Worm (Caenorhabditis elegans) whole organism, L4 larva: ENCODE results near the gene F58B4.5.

Source experiments
- F49E8.2 ChIP-seq: sonication (generic microtip); optimal IDR thresholded peaks from 2 replicates; lab custom pipeline; 2016; ENCODE audit warnings: missing compliant biosample characterization, mild to moderate bottlenecking, missing genetic modification characterization, borderline replicate concordance
- R02D3.7 ChIP-seq: fragments of 150-350 bp; sonication (generic microtip); optimal IDR thresholded peaks from 3 replicates; lab custom pipeline; 2014; ENCODE audit warnings: missing biosample characterization, missing genetic modification characterization
- T20F7.1 ChIP-seq: fragments of 200-800 bp; sonication (Bioruptor generic); optimal IDR thresholded peaks from 2 replicates; lab custom pipeline; 2018; ENCODE audit warnings: mild to moderate bottlenecking, missing genetic modification characterization, missing compliant biosample characterization
- Y75B8A.6 ChIP-seq: fragments of 200-800 bp; sonication (Bioruptor generic); IDR thresholded peaks from 2 replicates; pipeline ENCODE4 v1.3.6; 2022; ENCODE audit warnings: missing genetic modification reagents, missing genetic modification characterization, missing compliant biosample characterization
- aha-1 ChIP-seq: fragments of 150-350 bp; peaks from one replicate; lab custom pipeline; 2014; ENCODE audit warnings: missing biosample characterization, missing genetic modification characterization
- ama-1 ChIP-seq: fragments of 150-350 bp; optimal IDR thresholded peaks from 2 replicates; lab custom pipeline; 2014; ENCODE audit warnings: inconsistent platforms, mixed read lengths
- ceh-28 ChIP-seq: fragments of 150-350 bp; optimal IDR thresholded peaks from 2 replicates; lab custom pipeline; 2014; ENCODE audit warnings: missing biosample characterization, missing genetic modification reagents, missing genetic modification characterization
- ceh-32 ChIP-seq: sonication (generic microtip); optimal IDR thresholded peaks from 2 replicates; lab custom pipeline; 2016; ENCODE audit warnings: mild to moderate bottlenecking, missing genetic modification characterization, missing compliant biosample characterization; ENCODE audit not compliant: poor library complexity
- cey-2 ChIP-seq: sonication (generic microtip); optimal IDR thresholded peaks from 3 replicates; lab custom pipeline; 2017; ENCODE audit warnings: missing genetic modification characterization, mild to moderate bottlenecking, missing compliant biosample characterization, antibody characterized with exemption, borderline replicate concordance; ENCODE audit not compliant: insufficient read depth
- daf-12 ChIP-seq: fragments of 150-350 bp; optimal IDR thresholded peaks from 2 replicates; lab custom pipeline; 2014; ENCODE audit warnings: missing biosample characterization, missing genetic modification reagents, missing genetic modification characterization
- daf-16 ChIP-seq, 3 experiments: sonication (generic microtip); optimal IDR thresholded peaks; 2 replicates each; lab custom pipeline; 2016 to 2017; ENCODE audit warnings: missing genetic modification characterization in 3 of 3, missing genetic modification reagents in 3 of 3, mild to moderate bottlenecking in 2 of 3, missing compliant biosample characterization in 2 of 3, missing biosample characterization in 1 of 3, moderate library complexity in 1 of 3
- dmd-6 ChIP-seq: fragments of 200-800 bp; sonication (Bioruptor generic); IDR thresholded peaks from 2 replicates; pipeline ENCODE4 v1.3.6; 2022; ENCODE audit warnings: missing genetic modification reagents, missing genetic modification characterization, missing compliant biosample characterization
- dmd-8 ChIP-seq: fragments of 200-800 bp; sonication (Bioruptor generic); IDR thresholded peaks from 2 replicates; pipeline ENCODE4 v1.3.6; 2022; ENCODE audit warnings: missing genetic modification characterization, missing compliant biosample characterization
- dmd-9 ChIP-seq: fragments of 200-800 bp; sonication (Bioruptor generic); IDR thresholded peaks from 2 replicates; pipeline ENCODE4 v1.3.6; 2022; ENCODE audit warnings: missing genetic modification reagents, missing genetic modification characterization, missing compliant biosample characterization
- dpl-1 ChIP-seq: fragments of 150-350 bp; optimal IDR thresholded peaks from 2 replicates; lab custom pipeline; 2014; ENCODE audit warnings: missing biosample characterization, missing genetic modification reagents, missing genetic modification characterization
- dve-1 ChIP-seq: sonication (generic microtip); optimal IDR thresholded peaks from 2 replicates; lab custom pipeline; 2017; ENCODE audit warnings: antibody characterized with exemption, mild to moderate bottlenecking, missing genetic modification characterization, missing compliant biosample characterization; ENCODE audit not compliant: insufficient read depth
- fos-1 ChIP-seq: fragments of 150-350 bp; optimal IDR thresholded peaks from 2 replicates; lab custom pipeline; 2014; ENCODE audit warnings: missing biosample characterization, missing genetic modification characterization
- gei-8 ChIP-seq: fragments of 200-800 bp; sonication (Bioruptor generic); optimal IDR thresholded peaks from 2 replicates; lab custom pipeline; 2018; ENCODE audit warnings: mild to moderate bottlenecking, missing genetic modification characterization, missing compliant biosample characterization
- hif-1 ChIP-seq, 2 experiments: sonication (generic microtip); optimal IDR thresholded peaks; 2 replicates each; lab custom pipeline; 2016 to 2017; ENCODE audit warnings: missing compliant biosample characterization in 2 of 2, missing genetic modification characterization in 2 of 2, missing genetic modification reagents in 2 of 2, missing genotype in 2 of 2, mild to moderate bottlenecking in 1 of 2
- hlh-11 ChIP-seq: fragments of 200-800 bp; sonication (Bioruptor generic); optimal IDR thresholded peaks from 2 replicates; lab custom pipeline; 2018; ENCODE audit warnings: mild to moderate bottlenecking, missing genetic modification characterization, missing compliant biosample characterization
- lim-7 ChIP-seq: fragments of 200-800 bp; sonication (Bioruptor generic); IDR thresholded peaks from 2 replicates; pipeline ENCODE4 v1.3.6; 2022; ENCODE audit warnings: missing genetic modification characterization, missing compliant biosample characterization
- lin-15B ChIP-seq: fragments of 150-350 bp; sonication (generic microtip); optimal IDR thresholded peaks from 3 replicates; lab custom pipeline; 2014; ENCODE audit warnings: missing biosample characterization, missing genetic modification characterization
- lin-38 ChIP-seq: fragments of 200-800 bp; sonication (Bioruptor generic); IDR thresholded peaks from 2 replicates; pipeline ENCODE4 v1.3.6; 2022; ENCODE audit warnings: missing genetic modification reagents, missing genetic modification characterization, missing compliant biosample characterization
- lir-3 ChIP-seq: sonication (generic microtip); optimal IDR thresholded peaks from 2 replicates; lab custom pipeline; 2016; ENCODE audit warnings: mild to moderate bottlenecking, missing genetic modification characterization, missing compliant biosample characterization
- lsy-2 ChIP-seq, 2 experiments: fragments of 150-350 bp in 1 of 2; sonication (generic microtip) in 1 of 2; optimal IDR thresholded peaks; 2 replicates each; lab custom pipeline; 2014 to 2017; ENCODE audit warnings: missing biosample characterization in 2 of 2, missing genetic modification characterization in 2 of 2
- madf-5 ChIP-seq, 2 experiments: fragments of 200-800 bp; sonication (Bioruptor generic); IDR thresholded peaks; 2 replicates each; pipeline ENCODE4 v1.3.6; 2022; ENCODE audit warnings: missing compliant biosample characterization in 2 of 2, missing genetic modification characterization in 2 of 2
- madf-9 ChIP-seq: fragments of 200-800 bp; sonication (Bioruptor generic); conservative IDR thresholded peaks from 2 replicates; pipeline ENCODE4 v1.3.6; 2022; ENCODE audit warnings: missing genetic modification reagents, missing genetic modification characterization, missing compliant biosample characterization
- mdt-29 ChIP-seq: fragments of 200-800 bp; sonication (Bioruptor generic); IDR thresholded peaks from 2 replicates; pipeline ENCODE4 v1.3.6; 2022; ENCODE audit warnings: missing genetic modification reagents, missing genetic modification characterization, missing compliant biosample characterization
- mep-1 ChIP-seq: fragments of 150-350 bp; sonication (generic microtip); optimal IDR thresholded peaks from 3 replicates; lab custom pipeline; 2014; ENCODE audit warnings: missing biosample characterization, missing genetic modification characterization
- mes-2 ChIP-seq: sonication (generic microtip); optimal IDR thresholded peaks from 2 replicates; lab custom pipeline; 2016; ENCODE audit warnings: missing genotype, mild to moderate bottlenecking, missing genetic modification characterization, missing compliant biosample characterization; ENCODE audit not compliant: poor library complexity, severe bottlenecking
- nhr-10 ChIP-seq: fragments of 150-350 bp; optimal IDR thresholded peaks from 2 replicates; lab custom pipeline; 2014; ENCODE audit warnings: missing biosample characterization, missing genetic modification characterization
- nhr-11 ChIP-seq: fragments of 150-350 bp; optimal IDR thresholded peaks from 2 replicates; lab custom pipeline; 2014; ENCODE audit warnings: missing biosample characterization, missing genetic modification characterization
- nhr-25 ChIP-seq: sonication (generic microtip); optimal IDR thresholded peaks from 2 replicates; lab custom pipeline; 2017; ENCODE audit warnings: missing genetic modification characterization, mild to moderate bottlenecking, missing compliant biosample characterization, antibody characterized with exemption, moderate library complexity, borderline replicate concordance; ENCODE audit not compliant: insufficient read depth
- nhr-48 ChIP-seq: sonication (generic microtip); optimal IDR thresholded peaks from 2 replicates; lab custom pipeline; 2016; ENCODE audit warnings: mild to moderate bottlenecking, missing genetic modification characterization, missing compliant biosample characterization
- nhr-77 ChIP-seq: fragments of 150-350 bp; optimal IDR thresholded peaks from 2 replicates; lab custom pipeline; 2014; ENCODE audit warnings: missing biosample characterization, missing genetic modification characterization
- php-3 ChIP-seq: fragments of 200-800 bp; sonication (Bioruptor generic); IDR thresholded peaks from 2 replicates; pipeline ENCODE4 v1.3.6; 2022; ENCODE audit warnings: missing genetic modification reagents, missing genetic modification characterization, missing compliant biosample characterization
- rbr-2 ChIP-seq: sonication (generic microtip); optimal IDR thresholded peaks from 2 replicates; lab custom pipeline; 2016; ENCODE audit warnings: missing genotype, missing genetic modification characterization, missing compliant biosample characterization
- saeg-2 ChIP-seq: fragments of 200-800 bp; sonication (Bioruptor generic); IDR thresholded peaks from 2 replicates; pipeline ENCODE4 v1.3.6; 2022; ENCODE audit warnings: missing genetic modification reagents, missing genetic modification characterization, missing compliant biosample characterization
- sdz-12 ChIP-seq: fragments of 200-800 bp; sonication (Bioruptor generic); optimal IDR thresholded peaks from 2 replicates; lab custom pipeline; 2018; ENCODE audit warnings: mild to moderate bottlenecking, missing genetic modification characterization, missing compliant biosample characterization
- tag-97 ChIP-seq: fragments of 200-800 bp; sonication (Bioruptor generic); IDR thresholded peaks from 2 replicates; pipeline ENCODE4 v1.3.6; 2022; ENCODE audit warnings: missing genetic modification characterization, missing compliant biosample characterization
- tra-1 ChIP-seq: fragments of 200-800 bp; sonication (Bioruptor generic); IDR thresholded peaks from 2 replicates; pipeline ENCODE4 v1.3.6; 2022; ENCODE audit warnings: missing genetic modification reagents, missing genetic modification characterization, missing compliant biosample characterization
- unc-62 ChIP-seq, 3 experiments: fragments of 150-350 bp in 1 of 3; sonication (generic microtip); optimal IDR thresholded peaks in 2 of 3; peaks in 1 of 3; 1 replicate in 1 of 3; 2 replicates in 2 of 3; lab custom pipeline; 2014 to 2017; ENCODE audit warnings: missing biosample characterization in 3 of 3, missing genetic modification characterization in 3 of 3, missing genetic modification reagents in 3 of 3, missing genotype in 1 of 3
- zfp-2 ChIP-seq: sonication (generic microtip); optimal IDR thresholded peaks from 2 replicates; lab custom pipeline; 2016; ENCODE audit warnings: mild to moderate bottlenecking, missing genetic modification characterization, missing compliant biosample characterization
- zfp-3 ChIP-seq: fragments of 200-800 bp; sonication (Bioruptor generic); conservative IDR thresholded peaks from 2 replicates; pipeline ENCODE4 v1.3.6; 2022; ENCODE audit warnings: missing genetic modification reagents, missing genetic modification characterization, missing compliant biosample characterization
- ztf-11 ChIP-seq: fragments of 150-350 bp; optimal IDR thresholded peaks from 2 replicates; lab custom pipeline; 2014; ENCODE audit warnings: missing biosample characterization, missing genetic modification characterization

The F58B4.5 gene

DNA sequence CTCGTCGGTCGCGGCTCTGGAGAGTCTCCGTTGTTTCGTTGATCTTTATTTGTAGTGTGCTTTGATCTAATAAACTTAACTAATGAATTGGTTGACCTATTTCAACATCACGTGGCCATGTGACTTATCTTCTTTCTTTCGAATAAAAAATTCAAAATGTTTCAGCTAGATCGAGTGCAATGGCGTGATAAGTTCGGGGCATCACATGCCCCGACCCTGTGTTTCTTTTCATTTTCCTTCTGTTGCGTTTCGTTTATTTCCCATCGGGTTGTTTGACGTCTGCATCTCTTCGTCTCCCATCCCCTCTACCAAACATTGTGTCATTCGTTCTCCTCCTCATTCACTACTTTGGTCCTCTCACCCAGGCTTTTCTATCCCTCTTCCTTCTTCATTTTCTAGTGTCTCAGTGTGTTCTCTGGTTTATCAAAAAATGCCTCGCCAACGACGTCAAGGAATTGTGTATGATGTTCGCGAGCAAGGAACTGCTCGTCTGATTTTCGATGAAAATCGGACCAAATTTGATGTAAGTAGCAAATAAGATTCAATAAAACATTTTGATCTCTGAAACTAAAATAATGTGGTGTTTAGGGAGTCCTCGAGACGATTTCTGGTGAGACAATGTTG, 19.3 kb downstream of the F58B4.5 start, which contains the start of gene F17C11.4 (continued):
- TF ChIP-seq lin-38 (peak; percentile 47), lim-7 (GFP tag; lab: Robert Waterston, UW) (no peak), madf-5 (GFP tag; IDR thresholded peaks at IDR 0.05; lab: Robert Waterston, UW) (no peak), mep-1 (tag; lab: Kevin White, UChicago) (peak; percentile 72), Y75B8A.6 (peak; percentile 47; the same call in 1 of the 2 replicates), madf-9 (no peak), php-3 (GFP tag; lab: Robert Waterston, UW) (peak; percentile 62; the same call in 1 of the 2 replicates), hlh-11 (peak; percentile 93), nhr-11 (tag; lab: Kevin White, UChicago) (peak; percentile 87), cey-2 (peak; percentile 6), ama-1 (lab: Kevin White, UChicago) (peak; percentile 82), nhr-10 (tag; lab: Kevin White, UChicago) (no peak), nhr-25 (tag; lab: Kevin White, UChicago) (peak; percentile 89), gei-8 (GFP tag; lab: Kevin White, UChicago) (no peak), ztf-11 (tag; lab: Kevin White, UChicago) (no peak), R02D3.7 (no peak), mes-2 (tag; lab: Kevin White, UChicago) (no peak), rbr-2 (peak; percentile 40), aha-1 (tag; lab: Kevin White, UChicago) (peak; percentile 99), T20F7.1 (peak; percentile 64), daf-12 (tag; lab: Kevin White, UChicago) (no peak), lir-3 (tag; lab: Kevin White, UChicago) (no peak), lsy-2 (tag; optimal IDR thresholded peaks at IDR 0.05; lab: Kevin White, UChicago) (peak; percentile 60 to 77), dmd-6 (peak; percentile 89), lin-15B (tag; lab: Kevin White, UChicago) (no peak), mdt-29 (GFP tag; lab: Robert Waterston, UW) (peak; percentile 84), dve-1 (tag; lab: Kevin White, UChicago) (peak; percentile 74), dmd-8 (GFP tag; lab: Robert Waterston, UW) (no peak), ceh-32 (peak; percentile 52), dpl-1 (GFP tag; lab: Kevin White, UChicago) (peak; percentile 38), fos-1 (no peak), nhr-48 (tag; lab: Kevin White, UChicago) (peak; percentile 84)

DNA sequence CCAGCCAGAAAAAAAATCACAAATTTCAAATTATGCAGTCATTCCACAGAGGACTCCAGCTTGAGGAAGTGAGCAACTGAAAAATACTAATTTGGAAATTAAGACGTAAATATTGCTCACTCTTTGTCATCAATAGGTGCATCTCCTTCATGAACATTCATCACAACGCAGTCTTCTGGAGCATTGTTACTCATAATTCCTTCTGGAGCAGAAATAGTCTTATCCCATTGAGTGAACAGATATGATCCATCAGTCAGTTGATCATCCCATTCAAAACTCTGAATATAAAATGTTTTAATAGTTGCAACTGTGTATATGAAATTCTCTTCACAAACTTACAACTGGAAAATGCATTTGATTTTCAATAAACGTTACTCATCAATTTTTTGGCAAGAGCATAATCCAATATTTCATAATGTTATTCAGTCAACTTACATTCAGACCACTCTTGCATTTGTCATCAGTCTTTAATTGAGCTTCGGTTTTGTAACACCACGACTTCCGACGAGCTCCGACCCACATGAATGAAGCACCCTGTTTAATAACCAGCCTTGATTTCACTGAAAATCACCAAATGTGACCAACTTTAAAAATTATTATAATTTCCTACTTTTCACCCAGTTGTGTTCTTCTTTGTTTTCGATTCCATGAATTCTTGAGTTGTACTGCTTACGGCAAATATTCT, 21.1 kb downstream of the F58B4.5 start:
- TF ChIP-seq nhr-25 (tag; lab: Kevin White, UChicago) (peak; percentile 18), aha-1 (tag; lab: Kevin White, UChicago) (peak; percentile 29), dve-1 (tag; lab: Kevin White, UChicago) (peak; percentile 42), T20F7.1 (peak; percentile 69), dmd-9 (GFP tag; lab: Robert Waterston, UW) (no peak), nhr-77 (tag; lab: Kevin White, UChicago) (peak; percentile 24), unc-62 (GFP tag; optimal IDR thresholded peaks at IDR 0.05 in 1 of 2; lab: Kevin White, UChicago) (peak; percentile 19 to 67), unc-62 (tag; optimal IDR thresholded peaks at IDR 0.05; lab: Kevin White, UChicago) (no peak), F49E8.2 (tag; lab: Kevin White, UChicago) (no peak), zfp-3 (peak; percentile 95), saeg-2 (GFP tag; lab: Robert Waterston, UW) (peak; percentile 57; the same call in 1 of the 2 replicates), lsy-2 (tag; optimal IDR thresholded peaks at IDR 0.05; lab: Kevin White, UChicago) (peak in 1 of 2 experiments; percentile 61), zfp-2 (tag; lab: Kevin White, UChicago) (no peak), ceh-28 (tag; lab: Kevin White, UChicago) (no peak), daf-16 (GFP tag; optimal IDR thresholded peaks at IDR 0.05; lab: Kevin White, UChicago) (peak in 1 of 2 experiments; percentile 48), daf-16 (tag; optimal IDR thresholded peaks at IDR 0.05; lab: Kevin White, UChicago) (no peak), sdz-12 (GFP tag; lab: Kevin White, UChicago) (peak; percentile 59), mdt-29 (GFP tag; lab: Robert Waterston, UW) (0 out of 2 replicates have a peak, but pooled peaks have one; percentile 32), tra-1 (GFP tag; lab: Robert Waterston, UW) (0 out of 2 replicates have a peak, but pooled peaks have one; percentile 8), mep-1 (tag; lab: Kevin White, UChicago) (peak; percentile 35), ama-1 (lab: Kevin White, UChicago) (peak; percentile 72), tag-97 (GFP tag; lab: Robert Waterston, UW) (no peak), hif-1 (tag; optimal IDR thresholded peaks at IDR 0.05; lab: Kevin White, UChicago) (peak in 1 of 2 experiments; percentile 6)
